Fruit fly (Drosophila melanogaster) whole organism, prepupa: ENCODE data around the gene PGRP-SB1.

Experiments used
- CG1621 ChIP-seq: fragments of 200-800 bp; sonication (Bioruptor generic); optimal IDR thresholded peaks from 3 replicates; lab custom pipeline; 2018; ENCODE audit warnings: missing biosample characterization, mild to moderate bottlenecking, missing genetic modification characterization
- CG3032 ChIP-seq: fragments of 200-800 bp; optimal IDR thresholded peaks from 2 replicates; lab custom pipeline; 2019; ENCODE audit warnings: missing biosample characterization, mild to moderate bottlenecking, missing genetic modification characterization, moderate library complexity
- CG32006 ChIP-seq: fragments of 200-800 bp; sonication (Bioruptor generic); optimal IDR thresholded peaks from 3 replicates; lab custom pipeline; 2017; ENCODE audit warnings: missing biosample characterization, mild to moderate bottlenecking, missing genetic modification characterization
- Ets21C ChIP-seq: fragments of 200-800 bp; sonication (Bioruptor generic); optimal IDR thresholded peaks from 3 replicates; lab custom pipeline; 2016; ENCODE audit warnings: missing biosample characterization, missing genetic modification characterization
- Smox ChIP-seq: fragments of 200-800 bp; sonication (Bioruptor generic); optimal IDR thresholded peaks from 3 replicates; lab custom pipeline; 2016; ENCODE audit warnings: missing biosample characterization, missing genetic modification characterization

DNA sequence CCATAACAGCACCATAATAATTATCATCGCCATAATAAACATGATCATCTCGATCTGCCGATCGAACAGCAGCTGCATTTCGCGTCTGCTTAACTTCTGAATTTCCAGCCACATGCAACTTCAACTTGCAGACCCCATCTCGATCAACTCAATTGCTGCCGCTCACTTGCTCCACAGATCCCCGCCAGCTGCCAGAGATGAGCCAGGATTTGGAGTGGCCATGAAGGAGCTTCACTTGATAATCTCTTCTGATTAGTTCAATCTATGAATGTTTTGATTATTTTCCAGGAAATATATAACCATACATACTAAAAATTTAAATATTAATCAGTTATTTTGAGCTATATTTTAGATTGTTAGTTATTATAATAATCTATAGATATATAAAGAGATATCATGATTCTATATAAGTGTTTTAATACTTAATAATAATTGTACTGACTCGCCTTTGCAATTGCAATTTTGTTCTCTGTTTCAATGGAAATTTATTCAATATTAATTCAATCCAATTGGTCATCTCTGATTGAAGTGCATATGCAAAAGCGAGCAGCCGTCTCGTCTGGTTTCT is 23.8 kb upstream of the PGRP-SB1 start:
- TF ChIP-seq CG32006 (peak; percentile 53), Ets21C (GFP tag; lab: Kevin White, UChicago) (no peak), CG3032 (peak; percentile 26), CG1621 (no peak), Smox (GFP tag; lab: Kevin White, UChicago) (no peak)
